Worm (Caenorhabditis elegans) whole organism, early embryonic: Measurements from ENCODE around the gene mam-5.

Source experiments
- ama-1 ChIP-seq: fragments of 150-350 bp; optimal IDR thresholded peaks from 2 replicates; lab custom pipeline; 2014
- hmbx-1 ChIP-seq: sonication (generic microtip); optimal IDR thresholded peaks from 2 replicates; lab custom pipeline; 2016; ENCODE audit warnings: mild to moderate bottlenecking, missing genetic modification characterization, missing compliant biosample characterization

DNA sequence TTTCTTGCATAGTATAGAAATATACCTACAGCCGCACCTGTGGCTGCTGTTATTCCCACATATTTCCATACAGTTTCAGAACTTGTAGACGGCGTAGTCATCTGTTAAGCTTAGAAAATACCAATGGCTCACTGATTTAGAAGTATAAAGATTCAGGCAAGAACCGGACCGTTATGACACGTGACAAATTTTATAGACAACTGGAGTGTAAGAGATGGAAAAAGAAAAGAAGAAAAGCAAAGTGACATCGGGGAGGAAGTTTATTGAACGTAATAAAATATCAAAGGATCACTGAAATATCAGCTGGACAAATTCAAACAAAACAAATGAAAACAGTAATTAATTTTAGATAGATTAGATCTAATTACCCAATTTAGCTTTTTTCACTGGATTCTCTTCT, 33.7 kb downstream of the mam-5 start, which contains the start of gene rmd-2:
- TF ChIP-seq ama-1 (lab: Kevin White, UChicago) (no peak), hmbx-1 (tag; lab: Kevin White, UChicago) (no peak)
